Fruit fly (Drosophila melanogaster): Measurements from ENCODE around the gene Sr-CI.

- TF ChIP-seq CG8478 (optimal IDR thresholded peaks at IDR 0.05) (no peak), CTCF (optimal IDR thresholded peaks at IDR 0.05) (no peak)
Measured at dm6 chr2L:4089613-4090012, 31.9 kb upstream of the Sr-CI start.
